Worm (Caenorhabditis elegans): ENCODE results near the gene fbf-1.

The fbf-1 gene

ce11 chrII:6055927-6056326 lies 24.7 kb downstream of the fbf-1 start, which contains the start of gene R12C12.7:
Gene R12C12.7, minus strand, starts transcription at chrII:6055985.
- TF ChIP-seq eor-1 (tag; optimal IDR thresholded peaks at IDR 0.05) = no peak
- TF ChIP-seq nhr-23 (tag; optimal IDR thresholded peaks at IDR 0.05) = peak; percentile 4
- TF ChIP-seq pqm-1 (tag; optimal IDR thresholded peaks at IDR 0.05) = peak; percentile 79
- peak; percentile 3 for TF ChIP-seq elt-2 (tag; optimal IDR thresholded peaks at IDR 0.05)

ce11 chrII:6050120-6050519 lies 30.5 kb downstream of the fbf-1 start, which contains the start of gene gldc-1:
Gene gldc-1, plus strand, starts transcription at chrII:6050420.
- no peak for TF ChIP-seq unc-39 (tag; optimal IDR thresholded peaks at IDR 0.05)
- TF ChIP-seq pqm-1 (tag; optimal IDR thresholded peaks at IDR 0.05) = peak; percentile 50
- TF ChIP-seq pha-4 (tag; optimal IDR thresholded peaks at IDR 0.05) = no peak

- TF ChIP-seq elt-2 (tag; optimal IDR thresholded peaks at IDR 0.05) = peak; percentile 89
- TF ChIP-seq egl-5 (tag; optimal IDR thresholded peaks at IDR 0.05) = no peak
- TF ChIP-seq elt-3 (tag; optimal IDR thresholded peaks at IDR 0.05) = no peak
- no peak for TF ChIP-seq mml-1 (tag; optimal IDR thresholded peaks at IDR 0.05)
- peak; percentile 79 for TF ChIP-seq pqm-1 (tag; optimal IDR thresholded peaks at IDR 0.05)
Measured at ce11 chrII:6049546-6049945, 31.1 kb downstream of the fbf-1 start.

ce11 chrII:6047639-6048159 lies 32.9 kb downstream of the fbf-1 start, which contains the start of the genes R12C12.6 and ran-5:
Gene R12C12.6, minus strand, starts transcription at chrII:6047867.
Gene ran-5, plus strand, starts transcription at chrII:6048109.
- peak; percentile 35 for TF ChIP-seq nhr-11 (tag; optimal IDR thresholded peaks at IDR 0.05)
- TF ChIP-seq ama-1 (optimal IDR thresholded peaks at IDR 0.05) = no peak
- TF ChIP-seq ztf-11 (tag; optimal IDR thresholded peaks at IDR 0.05) = no peak
- TF ChIP-seq R02D3.7 (tag; optimal IDR thresholded peaks at IDR 0.05) = peak; percentile 67
- TF ChIP-seq eor-1 (tag; optimal IDR thresholded peaks at IDR 0.05) = no peak
- TF ChIP-seq egl-27 (tag; optimal IDR thresholded peaks at IDR 0.05) = no peak
- TF ChIP-seq lin-15B (tag; optimal IDR thresholded peaks at IDR 0.05) = peak; percentile 84
- peak; percentile 76 for TF ChIP-seq tbx-2 (tag; optimal IDR thresholded peaks at IDR 0.05)
- TF ChIP-seq sea-2 (GFP tag; optimal IDR thresholded peaks at IDR 0.05) = no peak
- no peak for TF ChIP-seq ceh-9 (tag; optimal IDR thresholded peaks at IDR 0.05)
- TF ChIP-seq nhr-76 (tag; optimal IDR thresholded peaks at IDR 0.05) = no peak
- no peak for TF ChIP-seq fkh-2 (tag; optimal IDR thresholded peaks at IDR 0.05)
- peak; percentile 1 for TF ChIP-seq aly-2 (tag; optimal IDR thresholded peaks at IDR 0.05)
- no peak for TF ChIP-seq mml-1 (tag; optimal IDR thresholded peaks at IDR 0.05)
- peak; percentile 90 for TF ChIP-seq nhr-23 (tag; optimal IDR thresholded peaks at IDR 0.05)
- peak; percentile 76 for TF ChIP-seq nfya-1 (tag; optimal IDR thresholded peaks at IDR 0.05; ENCODE audit: insufficient read depth)
- no peak for TF ChIP-seq elt-3 (tag; optimal IDR thresholded peaks at IDR 0.05)
- peak; percentile 20 for TF ChIP-seq ZK546.5 (tag; optimal IDR thresholded peaks at IDR 0.05)
- peak; percentile 40 for TF ChIP-seq skn-1 (tag; optimal IDR thresholded peaks at IDR 0.05)
- no peak for TF ChIP-seq fos-1 (tag; optimal IDR thresholded peaks at IDR 0.05)
- TF ChIP-seq nhr-67 (tag; optimal IDR thresholded peaks at IDR 0.05) = no peak
- no peak for TF ChIP-seq elt-1 (tag; optimal IDR thresholded peaks at IDR 0.05)
- TF ChIP-seq daf-12 (tag; optimal IDR thresholded peaks at IDR 0.05) = no peak
- TF ChIP-seq nhr-12 (tag; optimal IDR thresholded peaks at IDR 0.05) = no peak
- TF ChIP-seq elt-2 (tag; optimal IDR thresholded peaks at IDR 0.05) = peak; percentile 59
- no peak for TF ChIP-seq unc-39 (tag; optimal IDR thresholded peaks at IDR 0.05)
- TF ChIP-seq mdl-1 (tag; optimal IDR thresholded peaks at IDR 0.05) = no peak
- no peak for TF ChIP-seq nhr-237 (tag; optimal IDR thresholded peaks at IDR 0.05)
- no peak for TF ChIP-seq ztf-4 (tag; optimal IDR thresholded peaks at IDR 0.05)
- TF ChIP-seq pha-4 (tag; optimal IDR thresholded peaks at IDR 0.05) = peak; percentile 83
- no peak for TF ChIP-seq nhr-28 (tag; optimal IDR thresholded peaks at IDR 0.05)
- TF ChIP-seq ceh-16 (tag; optimal IDR thresholded peaks at IDR 0.05) = no peak
- no peak for TF ChIP-seq zag-1 (tag; optimal IDR thresholded peaks at IDR 0.05)
- peak; percentile 62 for TF ChIP-seq ceh-28 (tag; optimal IDR thresholded peaks at IDR 0.05)
- TF ChIP-seq hmg-11 (tag; optimal IDR thresholded peaks at IDR 0.05) = peak; percentile 70
- TF ChIP-seq pqm-1 (tag; optimal IDR thresholded peaks at IDR 0.05) = no peak
- TF ChIP-seq ceh-82 (tag; optimal IDR thresholded peaks at IDR 0.05) = no peak
- no peak for TF ChIP-seq nhr-77 (tag; optimal IDR thresholded peaks at IDR 0.05)
- peak; percentile 18 for TF ChIP-seq lin-39 (tag; optimal IDR thresholded peaks at IDR 0.05)
- TF ChIP-seq unc-62 (GFP tag; optimal IDR thresholded peaks at IDR 0.05) = no peak
- peak; percentile 74 for TF ChIP-seq nhr-25 (tag; optimal IDR thresholded peaks at IDR 0.05)
- TF ChIP-seq nhr-43 (tag; optimal IDR thresholded peaks at IDR 0.05; ENCODE audit: poor library complexity, severe bottlenecking) = peak; percentile 85
- peak; percentile 16 for TF ChIP-seq fkh-10 (GFP tag; optimal IDR thresholded peaks at IDR 0.05)
- TF ChIP-seq egl-5 (tag; optimal IDR thresholded peaks at IDR 0.05) = peak; percentile 20
- TF ChIP-seq snpc-4 (tag; optimal IDR thresholded peaks at IDR 0.05) = peak; percentile 87
- TF ChIP-seq lsy-12 (tag; optimal IDR thresholded peaks at IDR 0.05) = peak; percentile 79

Data from whole organism, L3 larva.